Fruit fly (Drosophila melanogaster) whole organism, prepupa: ENCODE results near the gene Ctr1B.

Experiments used
- CG10669 ChIP-seq: fragments of 200-800 bp; sonication (Bioruptor generic); optimal IDR thresholded peaks from 3 replicates; lab custom pipeline; 2018; ENCODE audit warnings: missing biosample characterization, mild to moderate bottlenecking, missing genetic modification characterization, moderate library complexity
- CG11762 ChIP-seq: fragments of 200-800 bp; sonication (Bioruptor generic); optimal IDR thresholded peaks from 3 replicates; lab custom pipeline; 2016; ENCODE audit warnings: missing biosample characterization, missing genetic modification characterization; ENCODE audit not compliant: insufficient read depth
- CG11902 ChIP-seq: fragments of 200-800 bp; sonication (Bioruptor generic); optimal IDR thresholded peaks from 3 replicates; lab custom pipeline; 2016; ENCODE audit warnings: missing biosample characterization, missing genetic modification characterization
- CG16779 ChIP-seq: fragments of 200-800 bp; sonication (Bioruptor generic); optimal IDR thresholded peaks from 3 replicates; lab custom pipeline; 2017; ENCODE audit warnings: missing biosample characterization, mild to moderate bottlenecking, missing genetic modification characterization
- CG3032 ChIP-seq: fragments of 200-800 bp; optimal IDR thresholded peaks from 2 replicates; lab custom pipeline; 2019; ENCODE audit warnings: missing biosample characterization, mild to moderate bottlenecking, missing genetic modification characterization, moderate library complexity
- CG32006 ChIP-seq: fragments of 200-800 bp; sonication (Bioruptor generic); optimal IDR thresholded peaks from 3 replicates; lab custom pipeline; 2017; ENCODE audit warnings: missing biosample characterization, mild to moderate bottlenecking, missing genetic modification characterization
- CG3919 ChIP-seq: fragments of 200-800 bp; sonication (Bioruptor generic); optimal IDR thresholded peaks from 3 replicates; lab custom pipeline; 2016; ENCODE audit warnings: missing biosample characterization, missing genetic modification characterization
- CG4318 ChIP-seq: fragments of 200-800 bp; sonication (Bioruptor generic); optimal IDR thresholded peaks from 3 replicates; lab custom pipeline; 2017; ENCODE audit warnings: missing biosample characterization, mild to moderate bottlenecking, missing genetic modification characterization
- CG6163 ChIP-seq: fragments of 200-800 bp; sonication (Bioruptor generic); IDR thresholded peaks from 3 replicates; pipeline ENCODE4 v1.3.6; 2022; ENCODE audit warnings: missing biosample characterization, missing genetic modification characterization
- CG6808 ChIP-seq: fragments of 200-800 bp; sonication (Bioruptor generic); optimal IDR thresholded peaks from 3 replicates; lab custom pipeline; 2017; ENCODE audit warnings: missing biosample characterization, missing genetic modification characterization, mild to moderate bottlenecking, moderate library complexity, missing genetic modification reagents
- CG7368 ChIP-seq: fragments of 200-800 bp; sonication (Bioruptor generic); optimal IDR thresholded peaks from 3 replicates; lab custom pipeline; 2016; ENCODE audit warnings: missing biosample characterization, missing genetic modification characterization
- CG9139 ChIP-seq: fragments of 200-800 bp; sonication (Bioruptor generic); optimal IDR thresholded peaks from 3 replicates; lab custom pipeline; 2017; ENCODE audit warnings: missing biosample characterization, mild to moderate bottlenecking, missing genetic modification characterization
- Eip75B ChIP-seq: fragments of 200-800 bp; sonication (Bioruptor generic); optimal IDR thresholded peaks from 3 replicates; lab custom pipeline; 2016; ENCODE audit warnings: missing biosample characterization, missing genetic modification characterization
- Eip78C ChIP-seq: fragments of 200-800 bp; sonication (Bioruptor generic); peaks from one replicate; lab custom pipeline; 2016; ENCODE audit warnings: missing biosample characterization, missing genetic modification characterization
- Eip93F ChIP-seq: fragments of 200-800 bp; sonication (Bioruptor generic); optimal IDR thresholded peaks from 2 replicates; lab custom pipeline; 2016; ENCODE audit warnings: missing biosample characterization, mild to moderate bottlenecking, missing genetic modification characterization
- Ets21C ChIP-seq: fragments of 200-800 bp; sonication (Bioruptor generic); optimal IDR thresholded peaks from 3 replicates; lab custom pipeline; 2016; ENCODE audit warnings: missing biosample characterization, missing genetic modification characterization
- Lpt ChIP-seq: fragments of 200-800 bp; sonication (Bioruptor generic); optimal IDR thresholded peaks from 3 replicates; lab custom pipeline; 2016; ENCODE audit warnings: missing biosample characterization, missing genetic modification characterization
- Met ChIP-seq: fragments of 200-800 bp; sonication (Bioruptor generic); optimal IDR thresholded peaks from 3 replicates; lab custom pipeline; 2016; ENCODE audit warnings: missing biosample characterization, missing genetic modification characterization
- OdsH ChIP-seq: fragments of 200-800 bp; sonication (Bioruptor generic); optimal IDR thresholded peaks from 3 replicates; lab custom pipeline; 2016; ENCODE audit warnings: missing biosample characterization, missing genetic modification characterization
- Smox ChIP-seq: fragments of 200-800 bp; sonication (Bioruptor generic); optimal IDR thresholded peaks from 3 replicates; lab custom pipeline; 2016; ENCODE audit warnings: missing biosample characterization, missing genetic modification characterization
- Sox14 ChIP-seq: fragments of 200-800 bp; sonication (Bioruptor generic); optimal IDR thresholded peaks from 3 replicates; lab custom pipeline; 2016; ENCODE audit warnings: missing biosample characterization, missing genetic modification characterization
- achi ChIP-seq: fragments of 200-800 bp; sonication (Bioruptor generic); optimal IDR thresholded peaks from 3 replicates; lab custom pipeline; 2016; ENCODE audit warnings: missing biosample characterization, missing genetic modification characterization
- acj6 ChIP-seq: fragments of 200-800 bp; sonication (Bioruptor generic); optimal IDR thresholded peaks from 3 replicates; lab custom pipeline; 2016; ENCODE audit warnings: missing biosample characterization, missing genetic modification characterization
- cyc ChIP-seq: fragments of 200-800 bp; sonication (Bioruptor generic); optimal IDR thresholded peaks from 3 replicates; lab custom pipeline; 2016; ENCODE audit warnings: missing biosample characterization, missing genetic modification characterization
- dsx ChIP-seq: fragments of 200-800 bp; optimal IDR thresholded peaks from 3 replicates; lab custom pipeline; 2019; ENCODE audit warnings: missing biosample characterization, mild to moderate bottlenecking, missing genetic modification characterization, moderate library complexity; ENCODE audit not compliant: poor library complexity, severe bottlenecking
- esn ChIP-seq: fragments of 200-800 bp; sonication (Bioruptor generic); optimal IDR thresholded peaks from 2 replicates; lab custom pipeline; 2016; ENCODE audit warnings: missing biosample characterization, mild to moderate bottlenecking, missing genetic modification characterization, moderate library complexity
- fd59A ChIP-seq: fragments of 200-800 bp; sonication (Bioruptor generic); optimal IDR thresholded peaks from 2 replicates; lab custom pipeline; 2017; ENCODE audit warnings: missing biosample characterization, mild to moderate bottlenecking, missing genetic modification characterization, missing genetic modification reagents
- fd85E ChIP-seq: fragments of 200-800 bp; sonication (Bioruptor generic); optimal IDR thresholded peaks from 3 replicates; lab custom pipeline; 2016; ENCODE audit warnings: missing biosample characterization, missing genetic modification characterization
- fkh ChIP-seq: fragments of 200-800 bp; sonication (Bioruptor generic); optimal IDR thresholded peaks from 3 replicates; lab custom pipeline; 2017; ENCODE audit warnings: missing biosample characterization, mild to moderate bottlenecking, missing genetic modification characterization, moderate library complexity
- lz ChIP-seq: fragments of 200-800 bp; sonication (Bioruptor generic); optimal IDR thresholded peaks from 3 replicates; lab custom pipeline; 2016; ENCODE audit warnings: missing biosample characterization, missing genetic modification characterization
- ss ChIP-seq, 2 experiments: fragments of 200-800 bp; sonication (Bioruptor generic); optimal IDR thresholded peaks; 2 replicates in 1 of 2; 3 replicates in 1 of 2; lab custom pipeline; 2017 to 2018; ENCODE audit warnings: mild to moderate bottlenecking in 2 of 2, missing biosample characterization in 2 of 2, missing genetic modification characterization in 2 of 2, moderate library complexity in 1 of 2
- svp ChIP-seq: fragments of 200-800 bp; sonication (Bioruptor generic); peaks from one replicate; lab custom pipeline; 2016; ENCODE audit warnings: missing biosample characterization, missing genetic modification characterization
- topi ChIP-seq: fragments of 200-800 bp; sonication (Bioruptor generic); optimal IDR thresholded peaks from 3 replicates; lab custom pipeline; 2016; ENCODE audit warnings: missing biosample characterization, missing genetic modification characterization

The Ctr1B gene

dm6 chr3R:8308515-8308959 is 8.9 kb upstream of the Ctr1B start, which contains the start of gene tex:
tex (minus strand) TSS chr3R:8308645.
- no peak for TF ChIP-seq acj6 (GFP tag; lab: Kevin White, UChicago)
- no peak for TF ChIP-seq Ets21C
- peak; percentile 34 for TF ChIP-seq Eip78C (GFP tag; lab: Kevin White, UChicago)
- peak; percentile 72 for TF ChIP-seq fkh (GFP tag; lab: Kevin White, UChicago)

- TF ChIP-seq Lpt, result no peak
- TF ChIP-seq fkh (GFP tag; lab: Kevin White, UChicago), result no peak
- no peak for TF ChIP-seq fd85E (GFP tag; lab: Kevin White, UChicago)
- no peak for TF ChIP-seq Eip75B
- TF ChIP-seq CG9139 (GFP tag; lab: Kevin White, UChicago), result no peak
- no peak for TF ChIP-seq CG10669 (GFP tag; lab: Kevin White, UChicago)
- no peak for TF ChIP-seq OdsH
- no peak for TF ChIP-seq CG4318
- TF ChIP-seq CG16779, result no peak
- TF ChIP-seq CG11762 (GFP tag; lab: Kevin White, UChicago), result no peak
- no peak for TF ChIP-seq ss (GFP tag; optimal IDR thresholded peaks at IDR 0.05; lab: Kevin White, UChicago)
- no peak for TF ChIP-seq CG6808 (GFP tag; lab: Kevin White, UChicago)
- TF ChIP-seq CG3032 (tag; lab: Kevin White, UChicago), result no peak
- TF ChIP-seq Smox (GFP tag; lab: Kevin White, UChicago), result no peak
- TF ChIP-seq CG3919 (GFP tag; lab: Kevin White, UChicago), result no peak
- no peak for TF ChIP-seq Eip93F (GFP tag; lab: Kevin White, UChicago)
- TF ChIP-seq esn (GFP tag; lab: Kevin White, UChicago), result no peak
- no peak for TF ChIP-seq Sox14 (GFP tag; lab: Kevin White, UChicago)
- TF ChIP-seq, all 60 proteins: peak for 0
Observed at dm6 chr3R:8310678-8311077, 6.7 kb upstream of the Ctr1B start, which contains the start of gene CG11693. CG11693 (minus strand) TSS chr3R:8310778.

dm6 chr3R:8312037-8312436 is 5.4 kb upstream of the Ctr1B start, which contains the start of the genes CG11694 and CG11698:
CG11694 (minus strand) TSS chr3R:8312137.
CG11698 (plus strand) TSS chr3R:8312188.
- TF ChIP-seq topi (GFP tag; lab: Kevin White, UChicago), result no peak
- no peak for TF ChIP-seq svp (GFP tag; lab: Kevin White, UChicago)
- TF ChIP-seq CG3032 (tag; lab: Kevin White, UChicago), result no peak
- no peak for TF ChIP-seq CG7368 (GFP tag; lab: Kevin White, UChicago)
- TF ChIP-seq CG6163 (GFP tag; lab: Robert Waterston, UW), result no peak
- no peak for TF ChIP-seq fd59A (GFP tag; lab: Kevin White, UChicago)
- TF ChIP-seq ss (GFP tag; optimal IDR thresholded peaks at IDR 0.05; lab: Kevin White, UChicago), result no peak
- TF ChIP-seq Eip75B, result no peak
- no peak for TF ChIP-seq CG32006 (GFP tag; lab: Kevin White, UChicago)
- TF ChIP-seq cyc (GFP tag; lab: Kevin White, UChicago), result no peak
- TF ChIP-seq Smox (GFP tag; lab: Kevin White, UChicago), result no peak
- TF ChIP-seq CG11902 (GFP tag; lab: Kevin White, UChicago), result no peak
- no peak for TF ChIP-seq Met
- no peak for TF ChIP-seq lz (GFP tag; lab: Kevin White, UChicago)
- TF ChIP-seq dsx (GFP tag; lab: Kevin White, UChicago), result no peak
- TF ChIP-seq achi (GFP tag; lab: Kevin White, UChicago), result no peak
- no peak for TF ChIP-seq esn (GFP tag; lab: Kevin White, UChicago)

DNA sequence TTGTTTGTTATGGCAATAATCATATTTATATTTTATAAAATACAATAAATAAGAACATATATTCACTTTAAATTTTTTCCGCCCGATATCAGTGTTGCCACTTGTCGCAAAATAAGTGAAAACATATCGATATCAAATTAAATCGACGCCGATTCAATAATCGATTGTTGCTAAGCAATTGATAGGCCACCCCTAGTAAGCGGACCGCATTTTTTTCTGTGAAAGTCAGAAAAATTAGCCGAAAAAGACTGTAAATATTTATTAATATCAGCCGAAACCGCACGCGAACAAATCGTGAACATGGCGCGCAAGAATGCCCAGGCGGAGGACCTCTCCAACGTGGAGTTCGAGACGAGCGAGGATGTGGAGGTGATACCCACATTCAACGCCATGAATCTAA is 4.4 kb upstream of the Ctr1B start, which contains the start of gene CG7483:
Gene CG7483, plus strand, starts transcription at position 171 of the 400 bp plus-strand sequence.
- TF ChIP-seq Ets21C, result no peak
- peak; percentile 52 for TF ChIP-seq Eip78C (GFP tag; lab: Kevin White, UChicago)
- TF ChIP-seq ss (GFP tag; optimal IDR thresholded peaks at IDR 0.05; lab: Kevin White, UChicago), result no peak
- TF ChIP-seq Eip75B, result no peak
